Worm (Caenorhabditis elegans) whole organism, L3 larva: ENCODE data around the gene rho-1.

Source experiments
- ZK546.5 ChIP-seq: sonication (generic microtip); optimal IDR thresholded peaks from 2 replicates; lab custom pipeline; 2017; ENCODE audit warnings: missing biosample characterization, missing genetic modification characterization
- aly-2 ChIP-seq: fragments of 150-350 bp; optimal IDR thresholded peaks from 2 replicates; lab custom pipeline; 2014; ENCODE audit warnings: missing biosample characterization, missing genetic modification characterization

DNA sequence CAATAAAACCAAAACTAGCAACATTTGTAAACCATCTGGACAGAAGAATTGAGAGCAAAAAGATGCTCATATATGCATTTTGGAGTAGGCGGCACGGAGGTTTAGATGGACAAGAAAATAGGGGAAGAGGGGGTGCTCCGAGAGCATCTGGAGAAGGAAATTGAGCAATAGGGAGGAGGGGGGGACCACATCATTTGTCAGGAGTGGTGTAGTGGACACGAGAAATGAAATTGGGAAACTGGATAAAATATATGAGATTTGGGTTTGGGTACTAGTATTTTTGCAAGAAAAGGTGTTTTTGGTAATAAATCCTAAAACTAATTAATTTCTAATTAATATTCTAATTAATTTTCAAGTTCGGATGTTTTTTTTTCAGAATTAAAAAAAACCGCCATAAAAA lies 11.7 kb downstream of the rho-1 start, which contains the start of gene Y51H4A.1:
- TF ChIP-seq ZK546.5 (no peak), aly-2 (tag; lab: Kevin White, UChicago) (no peak)
